Fruit fly (Drosophila melanogaster) whole organism, embryonic: ENCODE results near the gene Snapin.

Experiments used
- Aef1 ChIP-seq: fragments of 200-800 bp; sonication (Bioruptor generic); IDR thresholded peaks from 3 replicates; pipeline ENCODE4 v1.3.6; 2022; ENCODE audit warnings: missing biosample characterization, missing genetic modification characterization
- Asciz ChIP-seq: fragments of 200-800 bp; sonication (Bioruptor generic); optimal IDR thresholded peaks from 2 replicates; lab custom pipeline; 2017; ENCODE audit warnings: missing biosample characterization, mild to moderate bottlenecking, missing genetic modification characterization, missing genetic modification reagents
- CG10366 ChIP-seq: fragments of 200-800 bp; sonication (Bioruptor generic); IDR thresholded peaks from 2 replicates; pipeline ENCODE4 v1.3.6; 2022; ENCODE audit warnings: missing biosample characterization, missing genetic modification characterization
- CG10959 ChIP-seq: fragments of 200-800 bp; sonication (Bioruptor generic); IDR thresholded peaks from 2 replicates; pipeline ENCODE4 v1.3.6; 2022; ENCODE audit warnings: missing biosample characterization, missing genetic modification characterization
- CG11398 ChIP-seq: fragments of 200-800 bp; sonication (Bioruptor generic); optimal IDR thresholded peaks from 2 replicates; lab custom pipeline; 2016; ENCODE audit warnings: missing biosample characterization, missing genetic modification characterization
- CG11504 ChIP-seq: fragments of 200-800 bp; sonication (Bioruptor generic); optimal IDR thresholded peaks from 3 replicates; lab custom pipeline; 2019; ENCODE audit warnings: missing biosample characterization, mild to moderate bottlenecking, missing genetic modification characterization, moderate library complexity
- CG12219 ChIP-seq: fragments of 200-800 bp; sonication (Bioruptor generic); optimal IDR thresholded peaks from 3 replicates; lab custom pipeline; 2018; ENCODE audit warnings: missing biosample characterization, mild to moderate bottlenecking, missing genetic modification characterization
- CG1233 ChIP-seq: fragments of 200-800 bp; sonication (Bioruptor generic); optimal IDR thresholded peaks from 4 replicates; lab custom pipeline; 2018; ENCODE audit warnings: missing biosample characterization, mild to moderate bottlenecking, missing genetic modification characterization
- CG17361 ChIP-seq: fragments of 200-800 bp; sonication (Bioruptor generic); IDR thresholded peaks from 3 replicates; pipeline ENCODE4 v1.3.6; 2022; ENCODE audit warnings: missing biosample characterization, missing genetic modification characterization
- CG17385 ChIP-seq: fragments of 200-800 bp; sonication (Bioruptor generic); optimal IDR thresholded peaks from 3 replicates; lab custom pipeline; 2018; ENCODE audit warnings: missing biosample characterization, mild to moderate bottlenecking, missing genetic modification characterization
- CG17568 ChIP-seq: fragments of 200-800 bp; sonication (Bioruptor generic); optimal IDR thresholded peaks from 2 replicates; lab custom pipeline; 2018; ENCODE audit warnings: missing biosample characterization, mild to moderate bottlenecking, missing genetic modification characterization, moderate library complexity
- CG31388 ChIP-seq: fragments of 200-800 bp; sonication (Bioruptor generic); optimal IDR thresholded peaks from 2 replicates; lab custom pipeline; 2016; ENCODE audit warnings: missing biosample characterization, missing genetic modification characterization
- CG32772 ChIP-seq: fragments of 200-800 bp; sonication (Bioruptor generic); IDR thresholded peaks from 2 replicates; pipeline ENCODE4 v1.3.6; 2022; ENCODE audit warnings: missing biosample characterization, missing genetic modification characterization
- CG3407 ChIP-seq: fragments of 200-800 bp; sonication (Bioruptor generic); optimal IDR thresholded peaks from 2 replicates; lab custom pipeline; 2018; ENCODE audit warnings: missing biosample characterization, mild to moderate bottlenecking, missing genetic modification characterization
- CG4282 ChIP-seq: fragments of 200-800 bp; sonication (Bioruptor generic); optimal IDR thresholded peaks from 2 replicates; lab custom pipeline; 2016; ENCODE audit warnings: missing biosample characterization, missing genetic modification characterization
- CG4617 ChIP-seq: fragments of 200-800 bp; sonication (Bioruptor generic); optimal IDR thresholded peaks from 3 replicates; lab custom pipeline; 2016; ENCODE audit warnings: missing biosample characterization, missing genetic modification characterization, borderline replicate concordance
- CG7271 ChIP-seq: fragments of 200-800 bp; sonication (Bioruptor generic); optimal IDR thresholded peaks from 2 replicates; lab custom pipeline; 2018; ENCODE audit warnings: missing biosample characterization, mild to moderate bottlenecking, missing genetic modification characterization, moderate library complexity
- CG7839 ChIP-seq: fragments of 200-800 bp; sonication (Bioruptor generic); optimal IDR thresholded peaks from 3 replicates; lab custom pipeline; 2018; ENCODE audit warnings: missing biosample characterization, mild to moderate bottlenecking, missing genetic modification characterization, moderate library complexity
- CG7987 ChIP-seq: fragments of 200-800 bp; sonication (Bioruptor generic); optimal IDR thresholded peaks from 2 replicates; lab custom pipeline; 2018; ENCODE audit warnings: missing biosample characterization, mild to moderate bottlenecking, missing genetic modification characterization, moderate library complexity
- CG9797 ChIP-seq: fragments of 200-800 bp; sonication (Bioruptor generic); optimal IDR thresholded peaks from 3 replicates; lab custom pipeline; 2018; ENCODE audit warnings: missing biosample characterization, mild to moderate bottlenecking, missing genetic modification characterization
- CrebB ChIP-seq: fragments of 200-800 bp; sonication (Bioruptor generic); optimal IDR thresholded peaks from 3 replicates; lab custom pipeline; 2018; ENCODE audit warnings: missing biosample characterization, mild to moderate bottlenecking, missing genetic modification characterization
- Dek ChIP-seq: fragments of 200-800 bp; sonication (Bioruptor generic); optimal IDR thresholded peaks from 3 replicates; lab custom pipeline; 2019; ENCODE audit warnings: missing biosample characterization, mild to moderate bottlenecking, missing genetic modification characterization, moderate library complexity
- Dip2 ChIP-seq: fragments of 200-800 bp; sonication (Bioruptor generic); IDR thresholded peaks from 2 replicates; pipeline ENCODE4 v1.3.6; 2022; ENCODE audit warnings: missing biosample characterization, missing genetic modification characterization
- HHEX ChIP-seq: fragments of 200-800 bp; sonication (Bioruptor generic); optimal IDR thresholded peaks from 3 replicates; lab custom pipeline; 2017; ENCODE audit warnings: missing biosample characterization, mild to moderate bottlenecking, missing genetic modification characterization, missing genetic modification reagents
- Lim3 ChIP-seq: fragments of 200-800 bp; sonication (Bioruptor generic); IDR thresholded peaks from 2 replicates; pipeline ENCODE4 v1.3.6; 2022; ENCODE audit warnings: missing biosample characterization, missing genetic modification characterization
- Meics ChIP-seq: fragments of 200-800 bp; sonication (Bioruptor generic); optimal IDR thresholded peaks from 2 replicates; lab custom pipeline; 2017; ENCODE audit warnings: missing biosample characterization, mild to moderate bottlenecking, missing genetic modification characterization
- NK7.1 ChIP-seq: fragments of 200-800 bp; sonication (Bioruptor generic); optimal IDR thresholded peaks from 3 replicates; lab custom pipeline; 2016; ENCODE audit warnings: missing biosample characterization, missing genetic modification characterization
- NfI ChIP-seq: fragments of 200-800 bp; sonication (Bioruptor generic); optimal IDR thresholded peaks from 3 replicates; lab custom pipeline; 2018; ENCODE audit warnings: missing biosample characterization, mild to moderate bottlenecking, missing genetic modification characterization, moderate library complexity
- PHDP ChIP-seq: fragments of 200-800 bp; sonication (Bioruptor generic); optimal IDR thresholded peaks from 3 replicates; lab custom pipeline; 2018; ENCODE audit warnings: missing biosample characterization, mild to moderate bottlenecking, missing genetic modification characterization, moderate library complexity
- Rfx ChIP-seq: fragments of 200-800 bp; sonication (Bioruptor generic); IDR thresholded peaks from 2 replicates; pipeline ENCODE4 v1.3.6; 2022; ENCODE audit warnings: missing biosample characterization, missing genetic modification characterization
- Side ChIP-seq: fragments of 200-800 bp; sonication (Bioruptor generic); optimal IDR thresholded peaks from 2 replicates; lab custom pipeline; 2016; ENCODE audit warnings: missing biosample characterization, missing genetic modification characterization
- Six4 ChIP-seq: fragments of 200-800 bp; sonication (Bioruptor generic); optimal IDR thresholded peaks from 2 replicates; lab custom pipeline; 2016; ENCODE audit warnings: missing biosample characterization, missing genetic modification characterization
- cas ChIP-seq: fragments of 200-800 bp; sonication (Bioruptor generic); IDR thresholded peaks from 2 replicates; pipeline ENCODE4 v1.3.6; 2022; ENCODE audit warnings: missing biosample characterization, missing genetic modification characterization
- cg ChIP-seq: fragments of 200-800 bp; sonication (Bioruptor generic); optimal IDR thresholded peaks from 3 replicates; lab custom pipeline; 2019; ENCODE audit warnings: missing biosample characterization, mild to moderate bottlenecking, missing genetic modification characterization, moderate library complexity
- emc ChIP-seq: fragments of 200-800 bp; sonication (Bioruptor generic); optimal IDR thresholded peaks from 2 replicates; lab custom pipeline; 2016; ENCODE audit warnings: missing biosample characterization, missing genetic modification characterization
- en ChIP-seq: fragments of 200-800 bp; sonication (Bioruptor generic); optimal IDR thresholded peaks from 2 replicates; lab custom pipeline; 2016; ENCODE audit warnings: missing biosample characterization, missing genetic modification characterization
- fd64A ChIP-seq: fragments of 200-800 bp; sonication (Bioruptor generic); optimal IDR thresholded peaks from 3 replicates; lab custom pipeline; 2018; ENCODE audit warnings: missing biosample characterization, mild to moderate bottlenecking, missing genetic modification characterization
- gsb ChIP-seq: fragments of 200-800 bp; sonication (Bioruptor generic); IDR thresholded peaks from 2 replicates; pipeline ENCODE4 v1.3.6; 2022; ENCODE audit warnings: missing biosample characterization, missing genetic modification characterization
- inv ChIP-seq: fragments of 200-800 bp; sonication (Bioruptor generic); IDR thresholded peaks from 2 replicates; pipeline ENCODE4 v1.3.6; 2022; ENCODE audit warnings: missing biosample characterization, missing genetic modification characterization; ENCODE audit not compliant: partially characterized antibody
- klu ChIP-seq: fragments of 200-800 bp; sonication (Bioruptor generic); IDR thresholded peaks from 2 replicates; pipeline ENCODE4 v1.3.6; 2022; ENCODE audit warnings: missing biosample characterization, missing genetic modification characterization
- lab ChIP-seq: fragments of 200-800 bp; sonication (Bioruptor generic); optimal IDR thresholded peaks from 3 replicates; lab custom pipeline; 2017; ENCODE audit warnings: missing biosample characterization, missing genetic modification characterization, mild to moderate bottlenecking, moderate library complexity, missing genetic modification reagents
- nau ChIP-seq: fragments of 200-800 bp; sonication (Bioruptor generic); optimal IDR thresholded peaks from 3 replicates; lab custom pipeline; 2017; ENCODE audit warnings: missing biosample characterization, mild to moderate bottlenecking, missing genetic modification characterization, missing genetic modification reagents
- odd ChIP-seq: fragments of 200-800 bp; sonication (Bioruptor generic); optimal IDR thresholded peaks from 2 replicates; lab custom pipeline; 2017; ENCODE audit warnings: missing biosample characterization, mild to moderate bottlenecking, missing genetic modification characterization
- prd ChIP-seq, 3 experiments: fragments of >200 bp in 2 of 3; fragments of 200-800 bp in 1 of 3; sonication (Bioruptor generic) in 1 of 3; optimal IDR thresholded peaks in 2 of 3; IDR thresholded peaks in 1 of 3; 2 replicates in 2 of 3; 3 replicates in 1 of 3; pipeline versions ENCODE4 v1.3.6 to Lab custom; 2017 to 2022; ENCODE audit warnings: missing biosample characterization in 1 of 3, missing genetic modification characterization in 1 of 3
- sim ChIP-seq: fragments of 200-800 bp; sonication (Bioruptor generic); IDR thresholded peaks from 2 replicates; pipeline ENCODE4 v1.3.6; 2022; ENCODE audit warnings: missing biosample characterization, missing genetic modification characterization
- sna ChIP-seq: fragments of 200-800 bp; sonication (Bioruptor generic); IDR thresholded peaks from 2 replicates; pipeline ENCODE4 v1.3.6; 2022; ENCODE audit warnings: missing biosample characterization, missing genetic modification characterization; ENCODE audit not compliant: partially characterized antibody
- sqz ChIP-seq: fragments of 200-800 bp; sonication (Bioruptor generic); optimal IDR thresholded peaks from 3 replicates; lab custom pipeline; 2018; ENCODE audit warnings: missing biosample characterization, mild to moderate bottlenecking, missing genetic modification characterization
- trh ChIP-seq: fragments of 200-800 bp; sonication (Bioruptor generic); optimal IDR thresholded peaks from 2 replicates; lab custom pipeline; 2016; ENCODE audit warnings: missing biosample characterization, missing genetic modification characterization
- unc-4 ChIP-seq: fragments of 200-800 bp; sonication (Bioruptor generic); IDR thresholded peaks from 2 replicates; pipeline ENCODE4 v1.3.6; 2022; ENCODE audit warnings: missing biosample characterization, missing genetic modification characterization; ENCODE audit not compliant: partially characterized antibody

Gene Snapin

dm6 chr2L:2769476-2770185 lies 10.2 kb upstream of the Snapin start, which contains the start of the genes colt and HINT1 (continued):
- peak; percentile 33 for TF ChIP-seq sqz (GFP tag; lab: Kevin White, UChicago)
- no peak for TF ChIP-seq cas (GFP tag; lab: Robert Waterston, UW)
- peak; percentile 37; the same call in 1 of the 2 replicates for TF ChIP-seq Rfx (GFP tag; lab: Robert Waterston, UW)
- TF ChIP-seq Lim3 (GFP tag; lab: Robert Waterston, UW), result no peak
- TF ChIP-seq CG7839 (tag; lab: Kevin White, UChicago), result peak; percentile 40
- TF ChIP-seq Six4, result no peak
- peak; percentile 15 for TF ChIP-seq lab (GFP tag; lab: Kevin White, UChicago)
- TF ChIP-seq CG7987 (GFP tag; lab: Kevin White, UChicago), result no peak
- TF ChIP-seq CG1233 (GFP tag; lab: Kevin White, UChicago), result no peak
- peak; percentile 74 for TF ChIP-seq CG9797 (GFP tag; lab: Kevin White, UChicago)
- no peak for TF ChIP-seq CrebB (tag; lab: Kevin White, UChicago)
- TF ChIP-seq nau (GFP tag; lab: Kevin White, UChicago), result no peak
- no peak for TF ChIP-seq sim (GFP tag; lab: Robert Waterston, UW)
- TF ChIP-seq Dip2 (GFP tag; lab: Robert Waterston, UW), result no peak
- TF ChIP-seq Meics (GFP tag; lab: Kevin White, UChicago), result peak; percentile 28
- TF ChIP-seq CG10959 (GFP tag; lab: Robert Waterston, UW), result no peak
- TF ChIP-seq trh (GFP tag; lab: Kevin White, UChicago), result no peak
- TF ChIP-seq CG7271 (tag; lab: Kevin White, UChicago), result no peak
- peak; percentile 44 for TF ChIP-seq unc-4
- TF ChIP-seq en (GFP tag; lab: Kevin White, UChicago), result no peak
- peak; percentile 27 for TF ChIP-seq Dek (tag; lab: Kevin White, UChicago)
- TF ChIP-seq sna (GFP tag; lab: Robert Waterston, UW), result no peak
- TF ChIP-seq Asciz (GFP tag; lab: Kevin White, UChicago), result no peak
- no peak for TF ChIP-seq cg (GFP tag; lab: Kevin White, UChicago)
- TF ChIP-seq CG11504 (tag; lab: Kevin White, UChicago), result peak; percentile 50
- peak; percentile 99 for TF ChIP-seq CG4617
- TF ChIP-seq odd (GFP tag; lab: Kevin White, UChicago), result no peak
- TF ChIP-seq gsb, result no peak
- no peak for TF ChIP-seq NK7.1 (GFP tag; lab: Kevin White, UChicago)
- no peak for TF ChIP-seq HHEX
- TF ChIP-seq inv (GFP tag; lab: Robert Waterston, UW), result no peak; the same call in 1 of the 2 replicates
- TF ChIP-seq CG12219 (GFP tag; lab: Kevin White, UChicago), result no peak
- TF ChIP-seq CG3407 (GFP tag; lab: Kevin White, UChicago), result no peak
- no peak for TF ChIP-seq klu (GFP tag; lab: Robert Waterston, UW)
- no peak for TF ChIP-seq emc
- peak; percentile 51; the same call in 2 of the 3 replicates for TF ChIP-seq CG17361 (GFP tag; lab: Robert Waterston, UW)
- TF ChIP-seq CG17568 (GFP tag; lab: Kevin White, UChicago), result no peak
- no peak for TF ChIP-seq CG17385 (GFP tag; lab: Kevin White, UChicago)
- no peak for TF ChIP-seq Side (GFP tag; lab: Kevin White, UChicago)
- TF ChIP-seq Aef1 (GFP tag; lab: Robert Waterston, UW), result no peak
- TF ChIP-seq prd (optimal IDR thresholded peaks at IDR 0.05; lab: Kevin White, UChicago), result no peak
- TF ChIP-seq prd (GFP tag; IDR thresholded peaks at IDR 0.05; lab: Robert Waterston, UW), result no peak
- TF ChIP-seq CG31388 (GFP tag; lab: Kevin White, UChicago), result no peak
- TF ChIP-seq CG10366 (GFP tag; lab: Robert Waterston, UW), result no peak
- no peak for TF ChIP-seq CG4282 (GFP tag; lab: Kevin White, UChicago)
- TF ChIP-seq NfI (GFP tag; lab: Kevin White, UChicago), result peak; percentile 24
- TF ChIP-seq PHDP, result peak; percentile 17
- TF ChIP-seq CG11398 (GFP tag; lab: Kevin White, UChicago), result no peak
- no peak for TF ChIP-seq CG32772 (GFP tag; lab: Robert Waterston, UW)
- TF ChIP-seq fd64A, result no peak
